Worm (Caenorhabditis elegans) whole organism, young adult: ENCODE data around the gene C24A3.9.
A peak's percentile ranks its signal among the peaks of the same experiment; 100 is the strongest.

Source experiments
- B0261.1 ChIP-seq: sonication (generic microtip); optimal IDR thresholded peaks from 2 replicates; lab custom pipeline; 2016; ENCODE audit warnings: mild to moderate bottlenecking, missing genetic modification characterization, moderate library complexity, missing compliant biosample characterization
- C17E4.6 ChIP-seq: fragments of 200-800 bp; sonication (Bioruptor generic); IDR thresholded peaks from 2 replicates; pipeline ENCODE4 v1.3.6; 2022; ENCODE audit warnings: missing genetic modification reagents, missing genetic modification characterization, missing compliant biosample characterization
- D2030.7 ChIP-seq: fragments of 200-800 bp; sonication (Bioruptor generic); IDR thresholded peaks from 2 replicates; pipeline ENCODE4 v1.3.6; 2022; ENCODE audit warnings: missing genetic modification reagents, missing genetic modification characterization, missing compliant biosample characterization
- F22D6.2 ChIP-seq: sonication (generic microtip); optimal IDR thresholded peaks from 2 replicates; lab custom pipeline; 2016; ENCODE audit warnings: mild to moderate bottlenecking, missing genetic modification characterization, missing compliant biosample characterization
- F37B4.10 ChIP-seq: fragments of 200-800 bp; sonication (Bioruptor generic); IDR thresholded peaks from 2 replicates; pipeline ENCODE4 v1.3.6; 2022; ENCODE audit warnings: missing genetic modification characterization, missing compliant biosample characterization
- F39B2.1 ChIP-seq: fragments of 200-800 bp; sonication (Bioruptor generic); IDR thresholded peaks from 2 replicates; pipeline ENCODE4 v1.3.6; 2022; ENCODE audit warnings: missing genetic modification reagents, missing genetic modification characterization, missing compliant biosample characterization
- F57A8.1 ChIP-seq: fragments of 200-800 bp; sonication (Bioruptor generic); optimal IDR thresholded peaks from 2 replicates; lab custom pipeline; 2018; ENCODE audit warnings: mild to moderate bottlenecking, missing genetic modification characterization, moderate library complexity, missing compliant biosample characterization
- F57C9.4 ChIP-seq: sonication (generic microtip); optimal IDR thresholded peaks from 2 replicates; lab custom pipeline; 2017; ENCODE audit warnings: mild to moderate bottlenecking, missing genetic modification characterization, missing compliant biosample characterization
- Y67H2A.10 ChIP-seq: fragments of 200-800 bp; sonication (Bioruptor generic); conservative IDR thresholded peaks from 2 replicates; pipeline ENCODE4 v1.3.6; 2022; ENCODE audit warnings: missing genetic modification reagents, missing genetic modification characterization, missing compliant biosample characterization
- ZK185.1 ChIP-seq: sonication (generic microtip); optimal IDR thresholded peaks from 2 replicates; lab custom pipeline; 2016; ENCODE audit warnings: mild to moderate bottlenecking, missing genetic modification characterization, missing compliant biosample characterization; ENCODE audit not compliant: poor library complexity, severe bottlenecking
- atf-7 ChIP-seq: sonication (generic microtip); optimal IDR thresholded peaks from 2 replicates; lab custom pipeline; 2017; ENCODE audit warnings: mild to moderate bottlenecking, missing genetic modification characterization, missing compliant biosample characterization
- attf-5 ChIP-seq: fragments of 200-800 bp; sonication (Bioruptor generic); optimal IDR thresholded peaks from 2 replicates; lab custom pipeline; 2018; ENCODE audit warnings: mild to moderate bottlenecking, missing genetic modification characterization, missing compliant biosample characterization
- bed-2 ChIP-seq: fragments of 200-800 bp; sonication (Bioruptor generic); IDR thresholded peaks from 2 replicates; pipeline ENCODE4 v1.3.6; 2022; ENCODE audit warnings: missing genetic modification reagents, missing genetic modification characterization, missing compliant biosample characterization
- cebp-2 ChIP-seq: fragments of 200-800 bp; sonication (Bioruptor generic); IDR thresholded peaks from 2 replicates; pipeline ENCODE4 v1.3.6; 2022; ENCODE audit warnings: missing genetic modification characterization, missing compliant biosample characterization
- ceh-100 ChIP-seq: fragments of 200-800 bp; sonication (Bioruptor generic); IDR thresholded peaks from 2 replicates; pipeline ENCODE4 v1.3.6; 2022; ENCODE audit warnings: missing genetic modification reagents, missing genetic modification characterization, missing compliant biosample characterization
- ceh-27 ChIP-seq: fragments of 200-800 bp; sonication (Bioruptor generic); optimal IDR thresholded peaks from 2 replicates; lab custom pipeline; 2018; ENCODE audit warnings: mild to moderate bottlenecking, missing genetic modification characterization, moderate library complexity, missing compliant biosample characterization
- ceh-40 ChIP-seq: fragments of 200-800 bp; sonication (Bioruptor generic); IDR thresholded peaks from 2 replicates; pipeline ENCODE4 v1.3.6; 2022; ENCODE audit warnings: missing genetic modification characterization, missing compliant biosample characterization
- ceh-79 ChIP-seq: sonication (generic microtip); optimal IDR thresholded peaks from 2 replicates; lab custom pipeline; 2017; ENCODE audit warnings: mild to moderate bottlenecking, missing genetic modification characterization, missing compliant biosample characterization
- dox-1 ChIP-seq: fragments of 200-800 bp; sonication (Bioruptor generic); IDR thresholded peaks from 2 replicates; pipeline ENCODE4 v1.3.6; 2022; ENCODE audit warnings: missing genetic modification reagents, missing genetic modification characterization, missing compliant biosample characterization
- dpff-1 ChIP-seq: sonication (generic microtip); optimal IDR thresholded peaks from 2 replicates; lab custom pipeline; 2017; ENCODE audit warnings: mild to moderate bottlenecking, missing genetic modification characterization, missing compliant biosample characterization
- ets-4 ChIP-seq: fragments of 200-800 bp; sonication (Bioruptor generic); optimal IDR thresholded peaks from 2 replicates; lab custom pipeline; 2018; ENCODE audit warnings: mild to moderate bottlenecking, missing genetic modification characterization, missing compliant biosample characterization
- him-1 ChIP-seq: sonication (generic microtip); optimal IDR thresholded peaks from 2 replicates; lab custom pipeline; 2016; ENCODE audit warnings: missing genotype, missing genetic modification reagents, missing genetic modification characterization, missing compliant biosample characterization
- hlh-12 ChIP-seq: sonication (generic microtip); optimal IDR thresholded peaks from 2 replicates; lab custom pipeline; 2016; ENCODE audit warnings: missing genetic modification characterization, missing compliant biosample characterization
- hlh-26 ChIP-seq: fragments of 200-800 bp; sonication (Bioruptor generic); conservative IDR thresholded peaks from 2 replicates; pipeline ENCODE4 v1.3.6; 2022; ENCODE audit warnings: missing genetic modification reagents, missing genetic modification characterization, missing compliant biosample characterization
- hmg-1.2 ChIP-seq: fragments of 200-800 bp; sonication (Bioruptor generic); IDR thresholded peaks from 2 replicates; pipeline ENCODE4 v1.3.6; 2022; ENCODE audit warnings: missing genetic modification reagents, missing genetic modification characterization, missing compliant biosample characterization
- lin-35 ChIP-seq, 3 experiments: fragments of 150-350 bp in 2 of 3; sonication (generic microtip) in 1 of 3; optimal IDR thresholded peaks; 2 replicates each; lab custom pipeline; 2014 to 2018; ENCODE audit warnings: missing biosample characterization in 3 of 3, missing genetic modification characterization in 3 of 3, missing genetic modification reagents in 3 of 3
- lin-40 ChIP-seq: sonication (generic microtip); optimal IDR thresholded peaks from 2 replicates; lab custom pipeline; 2016; ENCODE audit warnings: missing genetic modification characterization, mild to moderate bottlenecking, missing compliant biosample characterization, missing genotype, missing genetic modification reagents
- madf-3 ChIP-seq: fragments of 200-800 bp; sonication (Bioruptor generic); IDR thresholded peaks from 2 replicates; pipeline ENCODE4 v1.3.6; 2022; ENCODE audit warnings: missing genetic modification reagents, missing genetic modification characterization, missing compliant biosample characterization
- madf-6 ChIP-seq: fragments of 200-800 bp; sonication (Bioruptor generic); IDR thresholded peaks from 2 replicates; pipeline ENCODE4 v1.3.6; 2022; ENCODE audit warnings: missing genetic modification reagents, missing genetic modification characterization, missing compliant biosample characterization
- mes-4 ChIP-seq: sonication (generic microtip); optimal IDR thresholded peaks from 2 replicates; lab custom pipeline; 2016; ENCODE audit warnings: missing genotype, missing genetic modification characterization, missing compliant biosample characterization
- nfya-1 ChIP-seq: sonication (generic microtip); optimal IDR thresholded peaks from 2 replicates; lab custom pipeline; 2017; ENCODE audit warnings: antibody characterized with exemption, missing compliant biosample characterization, missing genetic modification characterization, borderline replicate concordance; ENCODE audit not compliant: insufficient read depth
- nhr-80 ChIP-seq: sonication (generic microtip); optimal IDR thresholded peaks from 2 replicates; lab custom pipeline; 2016; ENCODE audit warnings: missing genetic modification characterization, missing compliant biosample characterization
- nhr-90 ChIP-seq: sonication (generic microtip); optimal IDR thresholded peaks from 2 replicates; lab custom pipeline; 2016; ENCODE audit warnings: missing genotype, mild to moderate bottlenecking, missing genetic modification characterization, missing compliant biosample characterization
- rcor-1 ChIP-seq: fragments of 200-800 bp; sonication (Bioruptor generic); IDR thresholded peaks from 2 replicates; pipeline ENCODE4 v1.3.6; 2022; ENCODE audit warnings: missing genetic modification reagents, missing genetic modification characterization, missing compliant biosample characterization
- rpc-1 ChIP-seq, 2 experiments: fragments of 150-350 bp in 1 of 2; sonication (generic microtip) in 1 of 2; optimal IDR thresholded peaks; 2 replicates each; lab custom pipeline; 2014 to 2018; ENCODE audit warnings: missing biosample characterization in 1 of 2, missing genetic modification characterization in 1 of 2, missing genetic modification reagents in 1 of 2, missing genotype in 1 of 2
- sdz-38 ChIP-seq: sonication (generic microtip); optimal IDR thresholded peaks from 2 replicates; lab custom pipeline; 2016; ENCODE audit warnings: missing genotype, missing genetic modification characterization, missing compliant biosample characterization
- snpc-1.1 ChIP-seq: sonication (generic microtip); optimal IDR thresholded peaks from 2 replicates; lab custom pipeline; 2017; ENCODE audit warnings: missing genetic modification characterization, mild to moderate bottlenecking, missing compliant biosample characterization, antibody characterized with exemption, moderate library complexity, missing genotype, missing genetic modification reagents; ENCODE audit not compliant: insufficient read depth
- snpc-1.3 ChIP-seq: sonication (generic microtip); optimal IDR thresholded peaks from 2 replicates; lab custom pipeline; 2017; ENCODE audit warnings: missing genetic modification characterization, mild to moderate bottlenecking, missing compliant biosample characterization, antibody characterized with exemption, moderate library complexity, missing genotype, missing genetic modification reagents; ENCODE audit not compliant: insufficient read depth
- snpc-3.4 ChIP-seq: sonication (generic microtip); optimal IDR thresholded peaks from 2 replicates; lab custom pipeline; 2017; ENCODE audit warnings: missing genetic modification characterization, mild to moderate bottlenecking, missing compliant biosample characterization, antibody characterized with exemption, moderate library complexity, missing genotype, missing genetic modification reagents
- snpc-4 ChIP-seq, 5 experiments: fragments of 150-350 bp in 1 of 5; sonication (generic microtip) in 4 of 5; optimal IDR thresholded peaks; 2 replicates each; lab custom pipeline; 2014 to 2018; ENCODE audit warnings: missing genetic modification characterization in 5 of 5, missing biosample characterization in 3 of 5, antibody characterized with exemption in 2 of 5, mild to moderate bottlenecking in 2 of 5, missing compliant biosample characterization in 2 of 5, missing genotype in 2 of 5, moderate library complexity in 2 of 5, missing genetic modification reagents in 1 of 5
- sptf-2 ChIP-seq: fragments of 200-800 bp; sonication (Bioruptor generic); optimal IDR thresholded peaks from 2 replicates; lab custom pipeline; 2018; ENCODE audit warnings: mild to moderate bottlenecking, missing genetic modification characterization, missing compliant biosample characterization
- tbp1 ChIP-seq: fragments of 200-800 bp; sonication (Bioruptor generic); optimal IDR thresholded peaks from 2 replicates; lab custom pipeline; 2018; ENCODE audit warnings: mild to moderate bottlenecking, missing genetic modification characterization, missing compliant biosample characterization
- tlf-1 ChIP-seq: fragments of 200-800 bp; sonication (Bioruptor generic); optimal IDR thresholded peaks from 2 replicates; lab custom pipeline; 2018; ENCODE audit warnings: mild to moderate bottlenecking, missing genetic modification characterization, missing compliant biosample characterization
- zim-3 ChIP-seq: sonication (generic microtip); optimal IDR thresholded peaks from 2 replicates; lab custom pipeline; 2017; ENCODE audit warnings: mild to moderate bottlenecking, missing genetic modification characterization, moderate library complexity, missing compliant biosample characterization
- ztf-18 ChIP-seq: sonication (generic microtip); optimal IDR thresholded peaks from 2 replicates; lab custom pipeline; 2016; ENCODE audit warnings: missing genotype, mild to moderate bottlenecking, missing genetic modification characterization, missing compliant biosample characterization

C24A3.9 gene

DNA sequence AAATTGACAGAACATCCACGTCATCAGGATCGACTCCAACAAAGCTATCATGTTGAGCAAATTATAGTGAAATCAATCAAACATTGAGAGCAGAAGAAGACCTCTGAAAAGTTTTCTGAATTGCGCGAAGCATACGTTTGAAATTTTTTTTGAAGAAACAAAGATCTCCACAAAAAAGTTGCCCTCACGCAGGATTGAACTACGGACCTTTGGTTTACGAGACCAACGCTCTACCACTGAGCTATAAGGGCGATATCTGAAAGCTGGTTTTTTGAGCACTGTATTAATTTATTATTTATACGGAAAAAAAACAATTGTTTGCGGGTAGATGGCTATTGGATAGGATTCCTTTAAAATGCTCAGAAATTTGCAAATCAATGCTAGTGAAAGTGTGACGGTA lies 15.2 kb upstream of the C24A3.9 start:
- TF ChIP-seq F57C9.4 (tag; lab: Kevin White, UChicago) = no peak
- no peak for TF ChIP-seq hlh-26 (GFP tag; lab: Robert Waterston, UW)
- peak; percentile 25 for TF ChIP-seq ztf-18 (tag; lab: Kevin White, UChicago)
- TF ChIP-seq tbp1 (GFP tag; lab: Kevin White, UChicago) = peak; percentile 83
- TF ChIP-seq rpc-1 (optimal IDR thresholded peaks at IDR 0.05; lab: Kevin White, UChicago) = peak; percentile 63
- peak; percentile 80 for TF ChIP-seq rpc-1 (tag; optimal IDR thresholded peaks at IDR 0.05; lab: Kevin White, UChicago)
- TF ChIP-seq tlf-1 (GFP tag; lab: Kevin White, UChicago) = no peak
- TF ChIP-seq him-1 = peak; percentile 7
- TF ChIP-seq B0261.1 = peak; percentile 56
- peak; percentile 11 for TF ChIP-seq mes-4 (tag; lab: Kevin White, UChicago)
- no peak for TF ChIP-seq lin-35 (GFP tag; optimal IDR thresholded peaks at IDR 0.05; lab: Kevin White, UChicago)
- TF ChIP-seq ets-4 = no peak
- TF ChIP-seq lin-40 = no peak
- peak; percentile 29; the same call in 1 of the 2 replicates for TF ChIP-seq D2030.7 (GFP tag; lab: Robert Waterston, UW)
- no peak for TF ChIP-seq snpc-3.4 (tag; lab: Kevin White, UChicago)
- no peak for TF ChIP-seq sptf-2 (GFP tag; lab: Kevin White, UChicago)
- TF ChIP-seq ceh-27 (GFP tag; lab: Kevin White, UChicago) = no peak
- TF ChIP-seq, all 124 proteins: peak for 7

DNA sequence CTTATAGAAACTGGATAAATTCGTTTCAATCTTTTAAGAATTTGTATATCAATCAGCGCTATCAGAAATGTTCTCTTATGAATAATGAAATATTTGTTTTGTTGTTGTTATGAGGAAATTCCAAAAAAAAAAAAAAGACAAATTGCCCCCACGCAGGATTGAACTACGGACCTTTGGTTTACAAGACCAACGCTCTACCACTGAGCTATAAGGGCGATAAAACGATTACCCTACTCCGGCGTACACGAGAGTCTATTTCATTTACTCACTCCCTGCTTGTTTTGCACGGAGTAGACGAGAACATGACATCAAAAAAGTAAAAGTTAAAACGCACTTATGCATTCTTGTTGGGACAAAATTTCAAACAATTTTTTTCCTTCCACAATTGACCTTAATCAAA lies 14.0 kb upstream of the C24A3.9 start:
- TF ChIP-seq atf-7 = peak; percentile 30
- TF ChIP-seq ceh-40 (GFP tag; lab: Robert Waterston, UW) = 0 out of 2 replicates have a peak, but pooled peaks have one; percentile 71
- no peak for TF ChIP-seq dpff-1
- TF ChIP-seq bed-2 (GFP tag; lab: Robert Waterston, UW) = 0 out of 2 replicates have a peak, but pooled peaks have one; percentile 56
- TF ChIP-seq hmg-1.2 = no peak; the same call in 1 of the 2 replicates
- peak; percentile 31 for TF ChIP-seq F22D6.2 (tag; lab: Kevin White, UChicago)
- 0 out of 2 replicates have a peak, but pooled peaks have one; percentile 16 for TF ChIP-seq C17E4.6 (GFP tag; lab: Robert Waterston, UW)
- TF ChIP-seq Y67H2A.10 (GFP tag; lab: Robert Waterston, UW) = no peak
- TF ChIP-seq ceh-100 (GFP tag; lab: Robert Waterston, UW) = peak; percentile 64
- peak; percentile 88 for TF ChIP-seq nhr-90 (tag; lab: Kevin White, UChicago)
- TF ChIP-seq snpc-1.3 (tag; lab: Kevin White, UChicago) = peak; percentile 68
- TF ChIP-seq madf-3 (GFP tag; lab: Robert Waterston, UW) = 0 out of 2 replicates have a peak, but pooled peaks have one; percentile 48
- TF ChIP-seq ceh-79 = peak; percentile 81
- TF ChIP-seq F39B2.1 (GFP tag; lab: Robert Waterston, UW) = no peak
- TF ChIP-seq F57A8.1 (GFP tag; lab: Kevin White, UChicago) = peak; percentile 45
- TF ChIP-seq snpc-1.1 (tag; lab: Kevin White, UChicago) = no peak
- peak; percentile 19 for TF ChIP-seq sdz-38 (tag; lab: Kevin White, UChicago)
- peak; percentile 93 for TF ChIP-seq cebp-2
- TF ChIP-seq him-1 = peak; percentile 95
- TF ChIP-seq rcor-1 (GFP tag; lab: Robert Waterston, UW) = peak; percentile 79
- no peak for TF ChIP-seq nfya-1 (tag; lab: Kevin White, UChicago)
- TF ChIP-seq dox-1 (GFP tag; lab: Robert Waterston, UW) = no peak; the same call in 1 of the 2 replicates
- TF ChIP-seq hlh-12 (tag; lab: Kevin White, UChicago) = peak; percentile 70
- TF ChIP-seq zim-3 (tag; lab: Kevin White, UChicago) = peak; percentile 64
- no peak for TF ChIP-seq madf-6 (GFP tag; lab: Robert Waterston, UW)
- peak; percentile 78 for TF ChIP-seq ztf-18 (tag; lab: Kevin White, UChicago)
- TF ChIP-seq nhr-80 (tag; lab: Kevin White, UChicago) = peak; percentile 37
- TF ChIP-seq snpc-4 (GFP tag; optimal IDR thresholded peaks at IDR 0.05; lab: Kevin White, UChicago) = peak; percentile 74
- peak in 1 of 4 experiments; percentile 30 for TF ChIP-seq snpc-4 (tag; optimal IDR thresholded peaks at IDR 0.05; lab: Kevin White, UChicago)
- no peak for TF ChIP-seq F37B4.10 (GFP tag; lab: Robert Waterston, UW)
- peak; percentile 90 for TF ChIP-seq B0261.1
- peak; percentile 50 for TF ChIP-seq attf-5 (GFP tag; lab: Kevin White, UChicago)
- TF ChIP-seq ZK185.1 (tag; lab: Kevin White, UChicago) = peak; percentile 71
